Worm (Caenorhabditis elegans): ENCODE data around the gene aexr-1.

ce11 chrX:6655163-6655562 is 20.1 kb upstream of the aexr-1 start, which contains the start of gene nhr-173:
- TF ChIP-seq ztf-4 (tag; optimal IDR thresholded peaks at IDR 0.05) (no peak), mef-2 (tag; optimal IDR thresholded peaks at IDR 0.05) (no peak), lin-39 (tag; optimal IDR thresholded peaks at IDR 0.05) (no peak)
